Worm (Caenorhabditis elegans): ENCODE results near the gene exc-13.

exc-13 gene

DNA sequence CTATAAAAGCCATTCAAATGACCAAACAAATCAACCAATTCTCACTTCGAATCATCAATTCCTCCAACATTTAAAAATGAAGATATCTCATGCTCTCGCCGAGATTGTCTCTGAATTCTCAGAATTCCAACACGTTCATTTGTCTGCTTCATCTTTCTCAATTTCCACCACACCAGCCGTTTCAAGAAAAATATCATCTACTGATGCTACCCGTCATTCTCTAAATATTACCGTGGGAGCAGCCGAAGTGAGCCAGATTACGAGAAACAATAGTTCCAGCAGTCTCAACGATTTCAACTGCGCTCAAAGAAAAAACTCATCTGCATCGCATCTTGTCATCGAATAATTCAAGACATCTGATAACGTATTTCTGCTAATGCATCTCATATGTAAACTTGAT lies 49.9 kb downstream of the exc-13 start, which contains the start of gene F18E3.12:
TSS of gene F18E3.12 (plus strand) at position 77 of the 400 bp plus-strand sequence.
- TF ChIP-seq ref-1 (GFP tag; conservative IDR thresholded peaks at IDR 0.05) (no peak), T22C8.4 (GFP tag; IDR thresholded peaks at IDR 0.05) (no peak), klf-2 (GFP tag; conservative IDR thresholded peaks at IDR 0.05) (no peak), flt-1 (GFP tag; IDR thresholded peaks at IDR 0.05) (no peak), med-1 (GFP tag; optimal IDR thresholded peaks at IDR 0.05; ENCODE audit: insufficient read depth) (no peak), tab-1 (GFP tag; IDR thresholded peaks at IDR 0.05) (no peak), cog-1 (tag; optimal IDR thresholded peaks at IDR 0.05) (no peak), ztf-29 (GFP tag; IDR thresholded peaks at IDR 0.05) (no peak)

Measured in whole organism, midembryonic.